Fruit fly (Drosophila melanogaster) whole organism, prepupa: ENCODE measurements around the gene CG11756.

Experiments used
- Hr4 ChIP-seq: fragments of 200-800 bp; sonication (Bioruptor generic); optimal IDR thresholded peaks from 3 replicates; lab custom pipeline; 2016; ENCODE audit warnings: missing biosample characterization, missing genetic modification characterization
- vri ChIP-seq: fragments of 200-800 bp; sonication (Bioruptor generic); optimal IDR thresholded peaks from 3 replicates; lab custom pipeline; 2016; ENCODE audit warnings: missing biosample characterization, mild to moderate bottlenecking, missing genetic modification characterization

DNA sequence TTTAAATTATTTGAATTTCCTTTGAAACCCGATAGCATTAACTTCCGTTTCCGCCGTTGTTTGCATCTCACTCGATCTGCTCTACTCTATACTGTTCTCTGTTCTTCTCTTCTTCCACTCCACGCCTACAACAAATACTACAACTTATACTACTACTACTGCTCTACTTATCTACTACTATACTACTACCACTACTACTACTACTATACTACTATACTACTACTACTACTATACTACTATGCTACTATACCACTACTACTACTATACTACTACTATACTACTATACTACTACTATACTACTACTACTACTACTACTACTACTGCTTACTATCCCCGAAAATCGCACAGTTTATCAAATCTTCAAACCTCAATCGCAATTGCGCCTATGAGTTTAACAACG, 34.7 kb downstream of the CG11756 start:
- TF ChIP-seq Hr4 (no peak), vri (GFP tag; lab: Kevin White, UChicago) (no peak)
